Worm (Caenorhabditis elegans) whole organism, L4/young adult: ENCODE data around the gene hpo-39.

Source experiments
- W03F9.2 ChIP-seq: fragments of 150-350 bp; optimal IDR thresholded peaks from 2 replicates; lab custom pipeline; 2014; ENCODE audit warnings: missing biosample characterization, missing genetic modification characterization
- dao-5 ChIP-seq: sonication (generic microtip); optimal IDR thresholded peaks from 2 replicates; lab custom pipeline; 2016; ENCODE audit warnings: missing genotype, missing genetic modification characterization, moderate library complexity, missing compliant biosample characterization
- him-1 ChIP-seq: sonication (generic microtip); optimal IDR thresholded peaks from 2 replicates; lab custom pipeline; 2016; ENCODE audit warnings: missing genotype, missing genetic modification reagents, missing genetic modification characterization, missing compliant biosample characterization

ce11 chrV:4606828-4607227 lies 33.1 kb upstream of the hpo-39 start, which contains the start of gene txt-6:
- no peak for TF ChIP-seq him-1 (tag; lab: Kevin White, UChicago)
- TF ChIP-seq dao-5 (tag; lab: Kevin White, UChicago) = no peak
- TF ChIP-seq W03F9.2 (tag; lab: Kevin White, UChicago) = no peak
